Fruit fly (Drosophila melanogaster): Measurements from ENCODE around the gene TM9SF4.

DNA sequence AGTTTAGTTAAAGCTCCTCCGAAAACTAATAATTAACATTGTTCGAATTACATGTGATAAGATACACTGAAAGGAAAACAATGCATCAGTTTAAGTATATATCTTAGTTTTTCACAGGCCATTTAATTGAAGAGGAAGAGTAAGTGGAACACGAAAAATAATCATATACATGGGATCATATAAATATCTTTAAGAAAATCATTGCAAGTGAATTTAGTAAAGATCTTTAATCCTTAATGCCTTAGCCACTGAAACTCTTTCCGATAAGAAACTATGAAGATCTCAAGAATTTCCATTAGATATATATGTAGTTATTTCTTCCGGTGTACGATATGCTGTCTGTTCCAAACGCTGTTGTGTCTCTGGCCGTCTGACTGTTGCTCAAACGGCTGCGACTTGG is 31.9 kb downstream of the TM9SF4 start:
- peak; percentile 63 for TF ChIP-seq Gug (GFP tag; IDR thresholded peaks at IDR 0.05)
- TF ChIP-seq acj6 (GFP tag; optimal IDR thresholded peaks at IDR 0.05) = peak; percentile 53
- TF ChIP-seq CG8319 (GFP tag; optimal IDR thresholded peaks at IDR 0.05) = no peak
- TF ChIP-seq pdm3 (GFP tag; optimal IDR thresholded peaks at IDR 0.05) = peak; percentile 63
- peak; percentile 83 for TF ChIP-seq eg (GFP tag; IDR thresholded peaks at IDR 0.05)
- peak; percentile 87 for TF ChIP-seq CG8119 (GFP tag; IDR thresholded peaks at IDR 0.05)
- no peak for TF ChIP-seq CG8632 (GFP tag; optimal IDR thresholded peaks at IDR 0.05)

Measured in whole organism, prepupa.